Worm (Caenorhabditis elegans): Measurements from ENCODE around the gene ugt-55.

- no peak for TF ChIP-seq hlh-13 (GFP tag; optimal IDR thresholded peaks at IDR 0.05)
- TF ChIP-seq dve-1 (tag; optimal IDR thresholded peaks at IDR 0.05): no peak
- TF ChIP-seq C08G9.2 (tag; optimal IDR thresholded peaks at IDR 0.05): no peak
- no peak for TF ChIP-seq ama-1 (optimal IDR thresholded peaks at IDR 0.05)
- TF ChIP-seq K02D7.2 (tag; optimal IDR thresholded peaks at IDR 0.05): no peak
- TF ChIP-seq ceh-48 (tag; optimal IDR thresholded peaks at IDR 0.05): no peak
- no peak for TF ChIP-seq rnt-1 (tag; optimal IDR thresholded peaks at IDR 0.05)
- no peak for TF ChIP-seq F13H6.1 (tag; optimal IDR thresholded peaks at IDR 0.05)
- TF ChIP-seq ceh-9 (tag; optimal IDR thresholded peaks at IDR 0.05): no peak
- TF ChIP-seq gmeb-2 (tag; optimal IDR thresholded peaks at IDR 0.05): no peak
- TF ChIP-seq elt-2 (tag; optimal IDR thresholded peaks at IDR 0.05): no peak
- no peak for TF ChIP-seq elt-4 (tag; optimal IDR thresholded peaks at IDR 0.05)
- no peak for TF ChIP-seq ceh-18 (tag; optimal IDR thresholded peaks at IDR 0.05)
- no peak for TF ChIP-seq nhr-11 (tag; optimal IDR thresholded peaks at IDR 0.05)
Observed at ce11 chrV:12281508-12281907, 25.0 kb downstream of the ugt-55 start.

Data from whole organism, late embryonic.